Worm (Caenorhabditis elegans): ENCODE data around the gene Y48A6B.7.

The Y48A6B.7 gene

ce11 chrIII:11025138-11025537, 1.2 kb downstream of the Y48A6B.7 start:
- TF ChIP-seq ztf-4 (tag; optimal IDR thresholded peaks at IDR 0.05), result no peak
- no peak for TF ChIP-seq nfya-1 (tag; optimal IDR thresholded peaks at IDR 0.05; ENCODE audit: insufficient read depth)
- no peak for TF ChIP-seq hmg-11 (tag; optimal IDR thresholded peaks at IDR 0.05)
- TF ChIP-seq unc-39 (tag; optimal IDR thresholded peaks at IDR 0.05), result no peak
- TF ChIP-seq sea-2 (GFP tag; optimal IDR thresholded peaks at IDR 0.05), result no peak
- TF ChIP-seq fkh-10 (GFP tag; optimal IDR thresholded peaks at IDR 0.05), result no peak
- TF ChIP-seq aly-2 (tag; optimal IDR thresholded peaks at IDR 0.05), result no peak
- no peak for TF ChIP-seq ZK546.5 (tag; optimal IDR thresholded peaks at IDR 0.05)
- TF ChIP-seq ama-1 (optimal IDR thresholded peaks at IDR 0.05), result no peak
- no peak for TF ChIP-seq fkh-2 (tag; optimal IDR thresholded peaks at IDR 0.05)
- TF ChIP-seq ceh-9 (tag; optimal IDR thresholded peaks at IDR 0.05), result no peak
- no peak for TF ChIP-seq nhr-12 (tag; optimal IDR thresholded peaks at IDR 0.05)
- no peak for TF ChIP-seq ztf-11 (tag; optimal IDR thresholded peaks at IDR 0.05)
- TF ChIP-seq nhr-43 (tag; optimal IDR thresholded peaks at IDR 0.05; ENCODE audit: poor library complexity, severe bottlenecking), result no peak
- no peak for TF ChIP-seq zag-1 (tag; optimal IDR thresholded peaks at IDR 0.05)
- no peak for TF ChIP-seq ceh-28 (tag; optimal IDR thresholded peaks at IDR 0.05)

DNA sequence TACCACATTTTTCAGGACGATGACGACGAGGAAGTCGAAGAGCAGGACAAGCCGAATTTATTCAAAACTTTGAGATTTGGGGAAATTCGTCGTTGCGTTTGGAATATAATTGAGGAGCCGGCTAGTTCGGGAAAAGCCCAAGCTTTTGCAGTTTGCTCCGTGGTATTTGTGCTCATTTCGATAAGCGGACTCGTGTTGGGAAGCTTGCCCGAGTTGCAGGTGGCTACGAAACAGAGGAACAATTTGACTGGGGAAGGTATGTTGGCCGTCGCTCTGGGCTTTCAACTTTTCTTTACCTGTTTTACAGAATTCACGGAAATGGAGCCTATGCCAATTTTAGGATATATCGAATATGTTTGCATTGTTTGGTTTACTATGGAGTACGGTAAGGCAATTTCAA, 4.1 kb downstream of the Y48A6B.7 start:
- TF ChIP-seq ceh-28 (tag; optimal IDR thresholded peaks at IDR 0.05), result no peak
- TF ChIP-seq ZK546.5 (tag; optimal IDR thresholded peaks at IDR 0.05), result no peak
- TF ChIP-seq lin-39 (tag; optimal IDR thresholded peaks at IDR 0.05), result no peak
- no peak for TF ChIP-seq nhr-12 (tag; optimal IDR thresholded peaks at IDR 0.05)

DNA sequence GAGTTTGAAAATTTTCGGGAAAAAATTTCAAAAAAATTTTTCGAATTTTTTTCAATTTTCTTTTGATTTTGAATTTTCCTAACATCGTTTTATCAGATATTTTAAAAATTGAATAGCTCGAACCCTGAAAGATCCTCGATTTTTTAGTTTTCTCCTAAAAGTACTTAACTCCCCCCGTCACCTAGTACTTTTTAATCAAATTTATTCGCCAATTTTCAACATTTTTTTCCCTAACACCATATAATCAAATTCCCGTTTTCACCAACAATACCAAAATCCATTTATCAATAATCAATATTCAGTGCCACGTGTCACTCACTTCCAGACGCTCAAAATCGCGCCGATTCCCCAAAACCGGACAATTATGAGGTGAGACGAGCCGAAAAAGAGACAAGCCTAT, 14.1 kb downstream of the Y48A6B.7 start, which contains the start of gene kvs-4:
kvs-4 (plus strand) TSS at position 301 of the 400 bp plus-strand sequence.
- no peak for TF ChIP-seq egl-27 (tag; optimal IDR thresholded peaks at IDR 0.05)
- TF ChIP-seq R02D3.7 (tag; optimal IDR thresholded peaks at IDR 0.05), result no peak

DNA sequence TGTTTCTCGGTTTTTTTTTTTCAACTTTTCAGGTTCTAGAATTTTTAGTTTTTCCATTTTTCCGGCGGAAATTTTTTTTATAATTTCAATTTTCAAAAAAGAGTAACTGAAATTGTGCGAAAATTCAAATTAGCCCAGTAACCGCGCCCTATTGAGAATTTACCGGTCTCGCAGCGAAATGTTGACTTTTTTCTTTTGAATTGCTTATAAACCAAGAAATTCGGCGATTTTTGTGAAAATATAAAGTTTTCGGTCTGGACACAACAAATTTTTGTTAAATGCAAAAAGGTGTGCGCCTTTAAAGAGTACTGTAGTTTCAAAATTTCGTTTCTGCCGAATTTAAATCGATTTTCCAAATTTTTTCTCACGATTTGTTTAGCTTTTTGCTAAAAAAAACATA, 15.8 kb downstream of the Y48A6B.7 start:
- TF ChIP-seq nhr-76 (tag; optimal IDR thresholded peaks at IDR 0.05), result no peak
- TF ChIP-seq ceh-82 (tag; optimal IDR thresholded peaks at IDR 0.05), result no peak
- TF ChIP-seq hmg-11 (tag; optimal IDR thresholded peaks at IDR 0.05), result no peak
- no peak for TF ChIP-seq nhr-25 (tag; optimal IDR thresholded peaks at IDR 0.05)
- TF ChIP-seq elt-1 (tag; optimal IDR thresholded peaks at IDR 0.05), result no peak
- TF ChIP-seq nhr-77 (tag; optimal IDR thresholded peaks at IDR 0.05), result no peak
- no peak for TF ChIP-seq ama-1 (optimal IDR thresholded peaks at IDR 0.05)
- TF ChIP-seq tbx-2 (tag; optimal IDR thresholded peaks at IDR 0.05), result no peak
- no peak for TF ChIP-seq nhr-28 (tag; optimal IDR thresholded peaks at IDR 0.05)
- TF ChIP-seq ZK546.5 (tag; optimal IDR thresholded peaks at IDR 0.05), result no peak
- TF ChIP-seq fkh-2 (tag; optimal IDR thresholded peaks at IDR 0.05), result no peak
- TF ChIP-seq elt-3 (tag; optimal IDR thresholded peaks at IDR 0.05), result no peak
- TF ChIP-seq ceh-16 (tag; optimal IDR thresholded peaks at IDR 0.05), result no peak

ce11 chrIII:11008869-11009268, 17.5 kb downstream of the Y48A6B.7 start, which contains the start of gene exos-1:
exos-1 (plus strand) TSS chrIII:11009043.
- TF ChIP-seq ama-1 (optimal IDR thresholded peaks at IDR 0.05) (no peak), ceh-28 (tag; optimal IDR thresholded peaks at IDR 0.05) (no peak), ztf-4 (tag; optimal IDR thresholded peaks at IDR 0.05) (no peak), jun-1 (tag; optimal IDR thresholded peaks at IDR 0.05) (no peak), lin-15B (tag; optimal IDR thresholded peaks at IDR 0.05) (no peak), nhr-76 (tag; optimal IDR thresholded peaks at IDR 0.05) (no peak), daf-12 (tag; optimal IDR thresholded peaks at IDR 0.05) (no peak), nhr-77 (tag; optimal IDR thresholded peaks at IDR 0.05) (no peak), pha-4 (tag; optimal IDR thresholded peaks at IDR 0.05) (no peak), nhr-67 (tag; optimal IDR thresholded peaks at IDR 0.05) (no peak), ceh-9 (tag; optimal IDR thresholded peaks at IDR 0.05) (no peak), ztf-11 (tag; optimal IDR thresholded peaks at IDR 0.05) (no peak), egl-5 (tag; optimal IDR thresholded peaks at IDR 0.05) (no peak)

Data from whole organism, L3 larva.